Fruit fly (Drosophila melanogaster) whole organism, embryonic: Measurements from ENCODE around the gene Trs20.

Source experiments
- CG12769 ChIP-seq: fragments of 200-800 bp; sonication (Bioruptor generic); optimal IDR thresholded peaks from 2 replicates; lab custom pipeline; 2019; ENCODE audit warnings: missing biosample characterization, mild to moderate bottlenecking, missing genetic modification characterization, moderate library complexity
- CG13624 ChIP-seq: fragments of 200-800 bp; sonication (Bioruptor generic); optimal IDR thresholded peaks from 2 replicates; lab custom pipeline; 2016; ENCODE audit warnings: missing biosample characterization, missing genetic modification characterization
- CG14014 ChIP-seq: fragments of 200-800 bp; sonication (Bioruptor generic); IDR thresholded peaks from 2 replicates; pipeline ENCODE4 v1.3.6; 2022; ENCODE audit warnings: missing biosample characterization, missing genetic modification characterization
- CG14667 ChIP-seq: fragments of 200-800 bp; sonication (Bioruptor generic); IDR thresholded peaks from 2 replicates; pipeline ENCODE4 v1.3.6; 2022; ENCODE audit warnings: missing biosample characterization, missing genetic modification characterization
- CG15269 ChIP-seq: fragments of 200-800 bp; sonication (Bioruptor generic); optimal IDR thresholded peaks from 2 replicates; lab custom pipeline; 2018; ENCODE audit warnings: missing biosample characterization, mild to moderate bottlenecking, missing genetic modification characterization, moderate library complexity
- CG1602 ChIP-seq: fragments of 200-800 bp; sonication (Bioruptor generic); optimal IDR thresholded peaks from 3 replicates; lab custom pipeline; 2016; ENCODE audit warnings: missing biosample characterization, missing genetic modification characterization
- CG16863 ChIP-seq: fragments of 200-800 bp; sonication (Bioruptor generic); optimal IDR thresholded peaks from 3 replicates; lab custom pipeline; 2016; ENCODE audit warnings: missing biosample characterization, missing genetic modification characterization
- CG17328 ChIP-seq: fragments of 200-800 bp; sonication (Bioruptor generic); IDR thresholded peaks from 2 replicates; pipeline ENCODE4 v1.3.6; 2022; ENCODE audit warnings: missing biosample characterization, missing genetic modification characterization
- CG18476 ChIP-seq: fragments of 200-800 bp; sonication (Bioruptor generic); optimal IDR thresholded peaks from 2 replicates; lab custom pipeline; 2016; ENCODE audit warnings: missing biosample characterization, mild to moderate bottlenecking, missing genetic modification characterization
- CG2889 ChIP-seq: fragments of 200-800 bp; sonication (Bioruptor generic); IDR thresholded peaks from 3 replicates; pipeline ENCODE4 v1.3.6; 2022; ENCODE audit warnings: missing biosample characterization, missing genetic modification characterization
- CG31224 ChIP-seq: fragments of 200-800 bp; sonication (Bioruptor generic); IDR thresholded peaks from 2 replicates; pipeline ENCODE4 v1.3.6; 2022; ENCODE audit warnings: missing biosample characterization, missing genetic modification characterization
- CG32532 ChIP-seq: fragments of 200-800 bp; sonication (Bioruptor generic); IDR thresholded peaks from 2 replicates; pipeline ENCODE4 v1.3.6; 2022; ENCODE audit warnings: missing biosample characterization, missing genetic modification characterization
- CG3281 ChIP-seq: fragments of 200-800 bp; sonication (Bioruptor generic); optimal IDR thresholded peaks from 3 replicates; lab custom pipeline; 2017; ENCODE audit warnings: missing biosample characterization, mild to moderate bottlenecking, missing genetic modification characterization
- CG4707 ChIP-seq: fragments of 200-800 bp; sonication (Bioruptor generic); optimal IDR thresholded peaks from 2 replicates; lab custom pipeline; 2018; ENCODE audit warnings: missing biosample characterization, mild to moderate bottlenecking, missing genetic modification characterization, moderate library complexity
- CG7556 ChIP-seq: fragments of 200-800 bp; sonication (Bioruptor generic); optimal IDR thresholded peaks from 2 replicates; lab custom pipeline; 2017; ENCODE audit warnings: missing biosample characterization, mild to moderate bottlenecking, missing genetic modification characterization
- CG8290 ChIP-seq, 3 experiments: fragments of 200-800 bp; sonication (Bioruptor generic); optimal IDR thresholded peaks; 2 replicates each; lab custom pipeline; 2016 to 2019; ENCODE audit warnings: missing biosample characterization in 3 of 3, missing genetic modification characterization in 3 of 3, mild to moderate bottlenecking in 2 of 3, moderate library complexity in 1 of 3
- CG9609 ChIP-seq: fragments of 200-800 bp; sonication (Bioruptor generic); optimal IDR thresholded peaks from 3 replicates; lab custom pipeline; 2016; ENCODE audit warnings: missing biosample characterization, missing genetic modification characterization
- CG9797 ChIP-seq: fragments of 200-800 bp; sonication (Bioruptor generic); optimal IDR thresholded peaks from 3 replicates; lab custom pipeline; 2018; ENCODE audit warnings: missing biosample characterization, mild to moderate bottlenecking, missing genetic modification characterization
- D ChIP-seq, 2 experiments: fragments of 200-800 bp in 1 of 2; fragments of >200 bp in 1 of 2; sonication (Bioruptor generic) in 1 of 2; optimal IDR thresholded peaks; 2 replicates in 1 of 2; 3 replicates in 1 of 2; lab custom pipeline; 2017; ENCODE audit warnings: mild to moderate bottlenecking in 1 of 2, missing biosample characterization in 1 of 2, missing genetic modification characterization in 1 of 2, missing genetic modification reagents in 1 of 2
- Ets65A ChIP-seq: fragments of 200-800 bp; sonication (Bioruptor generic); peaks from one replicate; lab custom pipeline; 2016; ENCODE audit warnings: missing biosample characterization, missing genetic modification characterization
- Hmx ChIP-seq: fragments of 200-800 bp; sonication (Bioruptor generic); optimal IDR thresholded peaks from 2 replicates; lab custom pipeline; 2016; ENCODE audit warnings: missing biosample characterization, missing genetic modification characterization
- Hr78 ChIP-seq, 2 experiments: fragments of 200-800 bp in 1 of 2; fragments of >200 bp in 1 of 2; sonication (Bioruptor generic) in 1 of 2; optimal IDR thresholded peaks; 2 replicates each; lab custom pipeline; 2017 to 2019; ENCODE audit warnings: missing biosample characterization in 2 of 2, missing genetic modification characterization in 2 of 2, mild to moderate bottlenecking in 1 of 2, moderate library complexity in 1 of 2
- MTF-1 ChIP-seq: fragments of 200-800 bp; sonication (Bioruptor generic); optimal IDR thresholded peaks from 2 replicates; lab custom pipeline; 2018; ENCODE audit warnings: missing biosample characterization, mild to moderate bottlenecking, missing genetic modification characterization, borderline replicate concordance
- Mrtf ChIP-seq: fragments of 200-800 bp; sonication (Bioruptor generic); IDR thresholded peaks from 3 replicates; pipeline ENCODE4 v1.3.6; 2022; ENCODE audit warnings: missing biosample characterization, missing genetic modification characterization
- Sox102F ChIP-seq: fragments of 200-800 bp; sonication (Bioruptor generic); optimal IDR thresholded peaks from 2 replicates; lab custom pipeline; 2018; ENCODE audit warnings: missing biosample characterization, mild to moderate bottlenecking, missing genetic modification characterization, moderate library complexity
- TFAM ChIP-seq: fragments of 200-800 bp; sonication (Bioruptor generic); optimal IDR thresholded peaks from 2 replicates; lab custom pipeline; 2017; ENCODE audit warnings: missing biosample characterization, missing genetic modification characterization, inconsistent platforms
- bbx ChIP-seq: fragments of 200-800 bp; sonication (Bioruptor generic); IDR thresholded peaks from 2 replicates; pipeline ENCODE4 v1.3.6; 2022; ENCODE audit warnings: missing biosample characterization, missing genetic modification characterization; ENCODE audit not compliant: partially characterized antibody
- br ChIP-seq: fragments of >200 bp; optimal IDR thresholded peaks from 2 replicates; lab custom pipeline; 2017
- btn ChIP-seq: fragments of 200-800 bp; sonication (Bioruptor generic); optimal IDR thresholded peaks from 2 replicates; lab custom pipeline; 2016; ENCODE audit warnings: missing biosample characterization, missing genetic modification characterization
- cas ChIP-seq: fragments of 200-800 bp; sonication (Bioruptor generic); IDR thresholded peaks from 2 replicates; pipeline ENCODE4 v1.3.6; 2022; ENCODE audit warnings: missing biosample characterization, missing genetic modification characterization
- chm ChIP-seq: fragments of 200-800 bp; sonication (Bioruptor generic); IDR thresholded peaks from 2 replicates; pipeline ENCODE4 v1.3.6; 2022; ENCODE audit warnings: missing biosample characterization, missing genetic modification characterization
- da ChIP-seq: fragments of 200-800 bp; sonication (Bioruptor generic); optimal IDR thresholded peaks from 2 replicates; lab custom pipeline; 2016; ENCODE audit warnings: missing biosample characterization, missing genetic modification characterization
- dysf ChIP-seq: fragments of 200-800 bp; sonication (Bioruptor generic); IDR thresholded peaks from 3 replicates; pipeline ENCODE4 v1.3.6; 2022; ENCODE audit warnings: missing biosample characterization, missing genetic modification characterization
- eve ChIP-seq, 2 experiments: fragments of >200 bp; optimal IDR thresholded peaks; 2 replicates each; lab custom pipeline; 2017; ENCODE audit warnings: missing biosample characterization in 2 of 2, missing genetic modification characterization in 2 of 2
- ewg ChIP-seq: fragments of 200-800 bp; sonication (Bioruptor generic); optimal IDR thresholded peaks from 3 replicates; lab custom pipeline; 2017; ENCODE audit warnings: mild to moderate bottlenecking, missing biosample characterization, missing genetic modification reagents, missing genetic modification characterization
- gem ChIP-seq: fragments of 200-800 bp; sonication (Bioruptor generic); optimal IDR thresholded peaks from 2 replicates; lab custom pipeline; 2019; ENCODE audit warnings: missing biosample characterization, mild to moderate bottlenecking, missing genetic modification characterization, moderate library complexity
- gsb-n ChIP-seq: fragments of 200-800 bp; sonication (Bioruptor generic); optimal IDR thresholded peaks from 3 replicates; lab custom pipeline; 2018; ENCODE audit warnings: missing biosample characterization, mild to moderate bottlenecking, missing genetic modification characterization
- jumu ChIP-seq: fragments of 200-800 bp; sonication (Bioruptor generic); optimal IDR thresholded peaks from 3 replicates; lab custom pipeline; 2016; ENCODE audit warnings: missing biosample characterization, missing genetic modification characterization
- peb ChIP-seq: fragments of 200-800 bp; sonication (Bioruptor generic); IDR thresholded peaks from 2 replicates; pipeline ENCODE4 v1.3.6; 2022; ENCODE audit warnings: missing biosample characterization, missing genetic modification characterization
- pita ChIP-seq: fragments of 200-800 bp; sonication (Bioruptor generic); optimal IDR thresholded peaks from 2 replicates; lab custom pipeline; 2017; ENCODE audit warnings: missing biosample characterization, mild to moderate bottlenecking, missing genetic modification characterization
- rib ChIP-seq: fragments of 200-800 bp; sonication (Bioruptor generic); IDR thresholded peaks from 2 replicates; pipeline ENCODE4 v1.3.6; 2022; ENCODE audit warnings: missing biosample characterization, missing genetic modification characterization
- sd ChIP-seq: fragments of 200-800 bp; sonication (Bioruptor generic); optimal IDR thresholded peaks from 3 replicates; lab custom pipeline; 2018; ENCODE audit warnings: missing biosample characterization, mild to moderate bottlenecking, missing genetic modification characterization, moderate library complexity
- sima ChIP-seq: fragments of 200-800 bp; sonication (Bioruptor generic); optimal IDR thresholded peaks from 2 replicates; lab custom pipeline; 2016; ENCODE audit warnings: missing biosample characterization, missing genetic modification characterization
- sna ChIP-seq: fragments of 200-800 bp; sonication (Bioruptor generic); IDR thresholded peaks from 2 replicates; pipeline ENCODE4 v1.3.6; 2022; ENCODE audit warnings: missing biosample characterization, missing genetic modification characterization; ENCODE audit not compliant: partially characterized antibody
- sob ChIP-seq: fragments of 200-800 bp; sonication (Bioruptor generic); IDR thresholded peaks from 2 replicates; pipeline ENCODE4 v1.3.6; 2022; ENCODE audit warnings: missing biosample characterization, missing genetic modification characterization
- sr ChIP-seq: fragments of 200-800 bp; sonication (Bioruptor generic); IDR thresholded peaks from 3 replicates; pipeline ENCODE4 v1.3.6; 2022; ENCODE audit warnings: missing biosample characterization, missing genetic modification characterization
- stc ChIP-seq: fragments of 200-800 bp; sonication (Bioruptor generic); IDR thresholded peaks from 2 replicates; pipeline ENCODE4 v1.3.6; 2022; ENCODE audit warnings: missing biosample characterization, missing genetic modification characterization
- tup ChIP-seq: fragments of 200-800 bp; sonication (Bioruptor generic); optimal IDR thresholded peaks from 2 replicates; lab custom pipeline; 2016; ENCODE audit warnings: missing biosample characterization, mild to moderate bottlenecking, missing genetic modification characterization, moderate library complexity
- twi ChIP-seq: fragments of 200-800 bp; optimal IDR thresholded peaks from 2 replicates; lab custom pipeline; 2019; ENCODE audit warnings: missing biosample characterization, mild to moderate bottlenecking, missing genetic modification characterization, moderate library complexity

Trs20 gene

DNA sequence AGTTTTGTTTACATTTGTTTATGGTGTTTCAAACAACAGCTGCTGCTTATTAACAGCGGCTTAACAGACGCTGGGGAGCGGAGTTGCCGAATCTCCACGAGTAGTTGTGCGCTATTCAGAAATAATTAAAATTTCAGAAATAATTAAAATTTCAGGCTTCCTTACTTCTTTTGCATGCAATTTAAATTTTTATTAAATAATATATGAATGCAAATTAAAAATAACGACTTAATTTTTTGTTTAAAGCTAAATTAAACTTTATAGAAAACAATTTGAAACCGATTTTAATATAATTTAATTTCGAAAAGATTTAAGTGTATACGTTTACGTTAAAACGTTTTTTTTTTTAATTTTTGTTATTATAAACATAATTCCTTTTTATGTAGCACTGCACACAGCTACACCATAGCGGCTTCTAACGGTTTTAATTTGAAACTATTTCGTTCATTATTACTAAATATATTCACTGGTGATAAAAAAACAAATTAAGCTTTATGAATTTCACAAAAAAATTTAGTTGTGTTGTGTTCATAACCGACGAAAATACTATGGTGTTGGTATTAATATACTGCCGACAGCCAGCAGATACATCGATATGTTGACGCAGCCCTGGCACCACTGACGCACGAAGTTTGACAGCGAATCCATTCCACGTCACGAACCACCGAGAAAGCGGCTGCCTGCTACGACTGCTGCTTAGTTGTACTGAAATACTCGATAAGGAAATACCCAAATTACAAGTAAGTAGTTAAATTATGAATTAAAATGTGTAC lies 2.3 kb downstream of the Trs20 start, which contains the start of gene SsRbeta (continued):
- TF ChIP-seq CG13624 (GFP tag; lab: Kevin White, UChicago) = peak; percentile 43
- TF ChIP-seq tup (GFP tag; lab: Kevin White, UChicago) = no peak
- TF ChIP-seq jumu = no peak
- no peak for TF ChIP-seq btn (GFP tag; lab: Kevin White, UChicago)
- TF ChIP-seq chm (GFP tag; lab: Robert Waterston, UW) = peak; percentile 68
- no peak for TF ChIP-seq da (GFP tag; lab: Kevin White, UChicago)
- no peak; the same call in 2 of the 3 replicates for TF ChIP-seq dysf
- TF ChIP-seq sr = no peak
- no peak for TF ChIP-seq CG1602
- no peak for TF ChIP-seq Hr78 (GFP tag; optimal IDR thresholded peaks at IDR 0.05; lab: Kevin White, UChicago)
- TF ChIP-seq CG2889 (GFP tag; lab: Robert Waterston, UW) = peak; percentile 3; the same call in 1 of the 3 replicates
- no peak for TF ChIP-seq gsb-n (tag; lab: Kevin White, UChicago)
- peak; percentile 23 for TF ChIP-seq CG9609 (GFP tag; lab: Kevin White, UChicago)
- TF ChIP-seq CG14667 (GFP tag; lab: Robert Waterston, UW) = peak; percentile 23
- peak; percentile 44 for TF ChIP-seq sob (GFP tag; lab: Robert Waterston, UW)
- TF ChIP-seq bbx (GFP tag; lab: Robert Waterston, UW) = peak; percentile 83
- peak; percentile 34 for TF ChIP-seq pita (GFP tag; lab: Kevin White, UChicago)
- TF ChIP-seq D (optimal IDR thresholded peaks at IDR 0.05; lab: Kevin White, UChicago) = no peak
- TF ChIP-seq D (GFP tag; optimal IDR thresholded peaks at IDR 0.05; lab: Kevin White, UChicago) = no peak
- no peak for TF ChIP-seq CG8290 (GFP tag; optimal IDR thresholded peaks at IDR 0.05; lab: Kevin White, UChicago)
- peak in 1 of 2 experiments; percentile 82 for TF ChIP-seq CG8290 (tag; optimal IDR thresholded peaks at IDR 0.05; lab: Kevin White, UChicago)
- TF ChIP-seq TFAM (GFP tag; lab: Kevin White, UChicago) = no peak
- peak; percentile 64 for TF ChIP-seq CG7556 (GFP tag; lab: Kevin White, UChicago)
- TF ChIP-seq CG32532 = peak; percentile 85
- no peak for TF ChIP-seq Hmx (GFP tag; lab: Kevin White, UChicago)
- peak; percentile 36 for TF ChIP-seq ewg (GFP tag; lab: Kevin White, UChicago)
- no peak for TF ChIP-seq MTF-1
- peak; percentile 89 for TF ChIP-seq Ets65A (GFP tag; lab: Kevin White, UChicago)
- TF ChIP-seq Mrtf = peak; percentile 50; the same call in 1 of the 3 replicates
- TF ChIP-seq CG4707 (GFP tag; lab: Kevin White, UChicago) = peak; percentile 41
- peak; percentile 71 for TF ChIP-seq CG14014 (GFP tag; lab: Robert Waterston, UW)
- TF ChIP-seq CG12769 (tag; lab: Kevin White, UChicago) = peak; percentile 44
- TF ChIP-seq CG9797 (GFP tag; lab: Kevin White, UChicago) = peak; percentile 50
- no peak for TF ChIP-seq CG3281 (GFP tag; lab: Kevin White, UChicago)
- peak; percentile 36 for TF ChIP-seq CG15269 (tag; lab: Kevin White, UChicago)
- peak; percentile 19; the same call in 1 of the 2 replicates for TF ChIP-seq peb (GFP tag; lab: Robert Waterston, UW)
- TF ChIP-seq CG31224 (GFP tag; lab: Robert Waterston, UW) = 0 out of 2 replicates have a peak, but pooled peaks have one; percentile 48
- TF ChIP-seq CG18476 (GFP tag; lab: Kevin White, UChicago) = no peak
- peak; percentile 75 for TF ChIP-seq CG17328 (GFP tag; lab: Robert Waterston, UW)
- no peak for TF ChIP-seq br (lab: Kevin White, UChicago)
- TF ChIP-seq stc (GFP tag; lab: Robert Waterston, UW) = peak; percentile 55
- TF ChIP-seq rib (GFP tag; lab: Robert Waterston, UW) = no peak
- no peak for TF ChIP-seq CG16863 (GFP tag; lab: Kevin White, UChicago)
- TF ChIP-seq sna (GFP tag; lab: Robert Waterston, UW) = peak; percentile 51
- no peak for TF ChIP-seq sd (tag; lab: Kevin White, UChicago)
- peak; percentile 63 for TF ChIP-seq gem
- peak; percentile 51 for TF ChIP-seq Sox102F (GFP tag; lab: Kevin White, UChicago)
- no peak for TF ChIP-seq cas (GFP tag; lab: Robert Waterston, UW)
- TF ChIP-seq twi (tag; lab: Kevin White, UChicago) = no peak
- no peak for TF ChIP-seq sima (GFP tag; lab: Kevin White, UChicago)
- TF ChIP-seq eve (GFP tag; optimal IDR thresholded peaks at IDR 0.05; lab: Kevin White, UChicago) = no peak
